Worm (Caenorhabditis elegans): ENCODE results near the gene F38B7.2.

Gene F38B7.2

DNA sequence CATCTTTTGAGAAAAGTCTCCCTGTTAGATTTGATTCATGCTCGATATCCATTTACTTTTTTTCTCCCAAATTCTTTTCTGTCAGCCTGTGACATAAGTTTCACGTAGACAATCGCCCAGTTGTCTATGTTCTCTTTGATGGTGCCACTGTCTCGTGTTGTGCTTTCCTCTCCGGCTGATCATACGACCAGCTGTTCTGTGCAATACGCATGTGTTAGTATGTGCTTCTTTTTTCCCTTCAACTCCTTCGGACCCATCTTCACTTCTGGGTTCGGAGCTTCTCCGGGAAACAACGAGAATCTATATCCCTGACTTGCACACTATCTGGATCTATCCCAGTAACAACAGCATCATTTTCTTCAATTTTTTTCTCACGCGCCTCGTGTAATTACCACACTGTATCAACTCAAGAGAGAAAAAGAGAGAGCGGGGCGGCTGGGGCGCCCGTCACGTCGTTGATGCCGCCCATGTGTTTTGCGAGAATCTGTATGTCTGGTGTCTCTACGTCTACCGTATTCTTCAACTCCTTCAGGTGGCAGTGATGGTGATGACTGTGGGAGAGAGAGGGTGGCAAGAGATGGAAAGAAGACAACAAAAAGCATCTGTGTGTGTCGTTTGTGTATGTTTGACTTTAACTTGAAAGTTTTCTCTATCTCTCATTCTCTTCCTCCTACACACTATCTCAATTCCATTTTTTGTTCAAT, 11.8 kb upstream of the F38B7.2 start (continued):
- TF ChIP-seq ceh-82 (tag; optimal IDR thresholded peaks at IDR 0.05) (peak in 1 of 3 experiments; percentile 50), alr-1 (tag; optimal IDR thresholded peaks at IDR 0.05; ENCODE audit: borderline replicate concordance) (no peak), jun-1 (tag; optimal IDR thresholded peaks at IDR 0.05) (peak; percentile 58), mef-2 (tag; optimal IDR thresholded peaks at IDR 0.05) (peak; percentile 24), snu-23 (GFP tag; optimal IDR thresholded peaks at IDR 0.05) (peak; percentile 94), unc-62 (GFP tag; optimal IDR thresholded peaks at IDR 0.05) (no peak), nhr-85 (tag) (peak; percentile 99), lin-15B (tag; optimal IDR thresholded peaks at IDR 0.05) (no peak), efl-3 (GFP tag; optimal IDR thresholded peaks at IDR 0.05) (no peak), pax-3 (tag; optimal IDR thresholded peaks at IDR 0.05) (no peak), nhr-90 (tag; optimal IDR thresholded peaks at IDR 0.05; ENCODE audit: poor library complexity) (peak; percentile 88), ets-5 (GFP tag; IDR thresholded peaks at IDR 0.05) (no peak), pag-3 (tag; optimal IDR thresholded peaks at IDR 0.05; ENCODE audit: borderline replicate concordance, insufficient read depth) (peak; percentile 38), lin-14 (GFP tag; optimal IDR thresholded peaks at IDR 0.05) (peak; percentile 97), pqm-1 (tag; optimal IDR thresholded peaks at IDR 0.05) (peak; percentile 30), egl-27 (tag; optimal IDR thresholded peaks at IDR 0.05) (peak; percentile 80 to 84), mdl-1 (tag; optimal IDR thresholded peaks at IDR 0.05) (peak; percentile 53 to 96), nhr-19 (GFP tag; conservative IDR thresholded peaks at IDR 0.05) (peak; percentile 84), aha-1 (tag; optimal IDR thresholded peaks at IDR 0.05) (no peak), nhr-11 (tag; optimal IDR thresholded peaks at IDR 0.05) (peak; percentile 30), elt-2 (tag; optimal IDR thresholded peaks at IDR 0.05) (peak; percentile 74), nhr-237 (tag; optimal IDR thresholded peaks at IDR 0.05) (peak; percentile 35), hlh-4 (tag; optimal IDR thresholded peaks at IDR 0.05) (no peak), fkh-10 (GFP tag; optimal IDR thresholded peaks at IDR 0.05) (no peak), fos-1 (tag; optimal IDR thresholded peaks at IDR 0.05) (peak; percentile 82), swsn-7 (tag; optimal IDR thresholded peaks at IDR 0.05) (peak; percentile 81), ces-1 (GFP tag; optimal IDR thresholded peaks at IDR 0.05) (no peak), ceh-90 (tag; optimal IDR thresholded peaks at IDR 0.05) (no peak), zip-4 (GFP tag; optimal IDR thresholded peaks at IDR 0.05) (no peak), mep-1 (tag; optimal IDR thresholded peaks at IDR 0.05) (peak; percentile 74), sup-37 (GFP tag; optimal IDR thresholded peaks at IDR 0.05) (peak; percentile 51), irx-1 (tag; optimal IDR thresholded peaks at IDR 0.05) (peak; percentile 54), unc-130 (tag; optimal IDR thresholded peaks at IDR 0.05) (peak; percentile 89)

DNA sequence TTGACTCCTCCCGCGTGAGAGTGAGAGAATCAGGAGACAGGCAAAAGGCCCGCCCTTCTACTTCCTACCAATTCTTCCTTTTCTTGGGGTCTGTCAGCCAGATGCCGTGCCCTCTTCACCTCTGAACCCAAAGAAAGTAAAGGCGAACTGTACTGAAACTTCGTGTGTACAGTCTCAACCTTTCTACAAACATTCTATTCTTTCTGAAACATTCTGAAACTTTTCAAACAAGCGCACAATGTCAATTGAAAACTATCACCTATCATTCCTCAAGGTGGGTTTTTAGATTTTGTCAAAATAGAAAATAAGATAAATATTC, 11.3 kb upstream of the F38B7.2 start:
- TF ChIP-seq ztf-11 (tag; optimal IDR thresholded peaks at IDR 0.05): no peak
- no peak for TF ChIP-seq jun-1 (tag; optimal IDR thresholded peaks at IDR 0.05)
- no peak for TF ChIP-seq snpc-4 (tag; optimal IDR thresholded peaks at IDR 0.05)
- TF ChIP-seq pag-3 (tag; optimal IDR thresholded peaks at IDR 0.05; ENCODE audit: borderline replicate concordance, insufficient read depth): no peak
- TF ChIP-seq unc-130 (tag; optimal IDR thresholded peaks at IDR 0.05): no peak
- no peak for TF ChIP-seq lin-14 (GFP tag; optimal IDR thresholded peaks at IDR 0.05)
- TF ChIP-seq egl-13 (tag; optimal IDR thresholded peaks at IDR 0.05): no peak
- TF ChIP-seq vab-15 (tag; optimal IDR thresholded peaks at IDR 0.05): no peak
- TF ChIP-seq lin-15B (tag; optimal IDR thresholded peaks at IDR 0.05): no peak
- TF ChIP-seq elt-3 (tag; optimal IDR thresholded peaks at IDR 0.05): no peak
- TF ChIP-seq nhr-237 (tag; optimal IDR thresholded peaks at IDR 0.05): no peak
- no peak for TF ChIP-seq nhr-90 (tag; optimal IDR thresholded peaks at IDR 0.05; ENCODE audit: poor library complexity)
- TF ChIP-seq ceh-90 (tag; optimal IDR thresholded peaks at IDR 0.05): no peak
- no peak for TF ChIP-seq egl-27 (tag; optimal IDR thresholded peaks at IDR 0.05)
- TF ChIP-seq mep-1 (tag; optimal IDR thresholded peaks at IDR 0.05): no peak
- TF ChIP-seq skn-1 (tag; optimal IDR thresholded peaks at IDR 0.05): no peak
- TF ChIP-seq nhr-71 (tag; optimal IDR thresholded peaks at IDR 0.05): no peak
- no peak for TF ChIP-seq nhr-47 (tag; optimal IDR thresholded peaks at IDR 0.05)
- no peak for TF ChIP-seq fkh-8 (tag; optimal IDR thresholded peaks at IDR 0.05)
- TF ChIP-seq nhr-84 (tag; optimal IDR thresholded peaks at IDR 0.05): no peak
